Worm (Caenorhabditis elegans): Measurements from ENCODE around the gene Y38C1BA.1.
A peak's percentile ranks its signal among the peaks of the same experiment; 100 is the strongest.

The Y38C1BA.1 gene

ce11 chrIV:1765954-1766353, 37.8 kb downstream of the Y38C1BA.1 start:
- TF ChIP-seq ceh-88 (GFP tag; IDR thresholded peaks at IDR 0.05) (no peak), fkh-8 (tag; optimal IDR thresholded peaks at IDR 0.05) (no peak), unc-98 (GFP tag; IDR thresholded peaks at IDR 0.05) (no peak), ceh-82 (tag; optimal IDR thresholded peaks at IDR 0.05) (peak in 2 of 3 experiments; percentile 16 to 30), ets-5 (GFP tag; IDR thresholded peaks at IDR 0.05) (no peak), ceh-63 (GFP tag; optimal IDR thresholded peaks at IDR 0.05) (no peak), efl-1 (optimal IDR thresholded peaks at IDR 0.05) (no peak), efl-1 (GFP tag; optimal IDR thresholded peaks at IDR 0.05 in 1 of 2) (no peak), vab-15 (tag; optimal IDR thresholded peaks at IDR 0.05) (no peak), C04F5.9 (tag; optimal IDR thresholded peaks at IDR 0.05) (no peak), efl-3 (GFP tag; optimal IDR thresholded peaks at IDR 0.05) (no peak), lsy-2 (tag; optimal IDR thresholded peaks at IDR 0.05) (peak; percentile 3 to 36), aha-1 (tag; optimal IDR thresholded peaks at IDR 0.05) (no peak), lir-3 (tag; optimal IDR thresholded peaks at IDR 0.05; ENCODE audit: poor library complexity) (no peak), pqm-1 (tag; optimal IDR thresholded peaks at IDR 0.05) (no peak), egl-27 (tag; optimal IDR thresholded peaks at IDR 0.05) (no peak), egl-13 (tag; optimal IDR thresholded peaks at IDR 0.05) (peak; percentile 21), sup-37 (GFP tag; optimal IDR thresholded peaks at IDR 0.05) (no peak), tbx-2 (tag; optimal IDR thresholded peaks at IDR 0.05) (peak; percentile 46), nhr-28 (tag; optimal IDR thresholded peaks at IDR 0.05) (no peak), mep-1 (tag; optimal IDR thresholded peaks at IDR 0.05) (peak; percentile 23), ceh-8 (GFP tag; optimal IDR thresholded peaks at IDR 0.05) (peak; percentile 31), F16B12.6 (tag; optimal IDR thresholded peaks at IDR 0.05) (no peak), zip-4 (GFP tag; optimal IDR thresholded peaks at IDR 0.05) (no peak), lin-14 (GFP tag; optimal IDR thresholded peaks at IDR 0.05) (peak; percentile 94), nhr-77 (tag; optimal IDR thresholded peaks at IDR 0.05) (no peak), pag-3 (tag; optimal IDR thresholded peaks at IDR 0.05; ENCODE audit: borderline replicate concordance, insufficient read depth) (no peak), ces-1 (GFP tag; optimal IDR thresholded peaks at IDR 0.05) (peak; percentile 93), grh-1 (GFP tag; IDR thresholded peaks at IDR 0.05) (no peak), unc-130 (tag; optimal IDR thresholded peaks at IDR 0.05) (no peak), nhr-237 (tag; optimal IDR thresholded peaks at IDR 0.05) (no peak), mab-9 (GFP tag; IDR thresholded peaks at IDR 0.05) (no peak), ceh-90 (tag; optimal IDR thresholded peaks at IDR 0.05) (no peak), nhr-47 (tag; optimal IDR thresholded peaks at IDR 0.05) (peak; percentile 55), xbp-1 (tag; optimal IDR thresholded peaks at IDR 0.05) (peak; percentile 22), snu-23 (GFP tag; optimal IDR thresholded peaks at IDR 0.05) (peak; percentile 27), ama-1 (optimal IDR thresholded peaks at IDR 0.05) (no peak), swsn-7 (tag; optimal IDR thresholded peaks at IDR 0.05) (peak; percentile 33), fos-1 (tag; optimal IDR thresholded peaks at IDR 0.05) (no peak), jun-1 (tag; optimal IDR thresholded peaks at IDR 0.05) (no peak), nhr-11 (tag; optimal IDR thresholded peaks at IDR 0.05) (no peak), hlh-4 (tag; optimal IDR thresholded peaks at IDR 0.05) (no peak), ztf-4 (tag; optimal IDR thresholded peaks at IDR 0.05) (no peak), tlp-1 (tag; optimal IDR thresholded peaks at IDR 0.05) (no peak), C16A3.4 (tag; optimal IDR thresholded peaks at IDR 0.05) (no peak), irx-1 (tag; optimal IDR thresholded peaks at IDR 0.05) (no peak), skn-1 (tag; optimal IDR thresholded peaks at IDR 0.05) (no peak), nhr-76 (tag; optimal IDR thresholded peaks at IDR 0.05) (no peak), elt-2 (tag; optimal IDR thresholded peaks at IDR 0.05) (no peak), aly-2 (tag; optimal IDR thresholded peaks at IDR 0.05) (no peak), lin-35 (GFP tag; optimal IDR thresholded peaks at IDR 0.05) (peak in 1 of 2 experiments; percentile 5), C34B4.2 (tag; optimal IDR thresholded peaks at IDR 0.05) (no peak), rnt-1 (tag; optimal IDR thresholded peaks at IDR 0.05) (no peak), nhr-90 (tag; optimal IDR thresholded peaks at IDR 0.05; ENCODE audit: poor library complexity) (no peak), nhr-19 (GFP tag; conservative IDR thresholded peaks at IDR 0.05) (no peak)

Data from whole organism, L1 larva.